Worm (Caenorhabditis elegans) whole organism, L1 larva: ENCODE results near the gene ifas-3.
A peak's percentile ranks its signal among the peaks of the same experiment; 100 is the strongest.

Experiments used
- C04F5.9 ChIP-seq: sonication (generic microtip); optimal IDR thresholded peaks from 2 replicates; lab custom pipeline; 2016; ENCODE audit warnings: missing genetic modification characterization, missing compliant biosample characterization
- aly-2 ChIP-seq: fragments of 150-350 bp; optimal IDR thresholded peaks from 2 replicates; lab custom pipeline; 2014; ENCODE audit warnings: missing biosample characterization, missing genetic modification characterization
- dpl-1 ChIP-seq, 3 experiments: fragments of 150-350 bp in 2 of 3; sonication (generic microtip) in 1 of 3; optimal IDR thresholded peaks; 2 replicates each; lab custom pipeline; 2014 to 2017; ENCODE audit warnings: missing biosample characterization in 3 of 3, missing genetic modification characterization in 3 of 3, missing genetic modification reagents in 3 of 3
- efl-1 ChIP-seq, 4 experiments: fragments of 150-350 bp; optimal IDR thresholded peaks in 3 of 4; peaks in 1 of 4; 1 replicate in 1 of 4; 2 replicates in 3 of 4; lab custom pipeline; 2014; ENCODE audit warnings: missing biosample characterization in 2 of 4, missing genetic modification characterization in 2 of 4, missing genetic modification reagents in 2 of 4
- egl-13 ChIP-seq: sonication (generic microtip); optimal IDR thresholded peaks from 2 replicates; lab custom pipeline; 2016; ENCODE audit warnings: missing genotype, missing genetic modification reagents, missing genetic modification characterization, missing compliant biosample characterization
- elt-2 ChIP-seq: sonication (generic microtip); optimal IDR thresholded peaks from 2 replicates; lab custom pipeline; 2016; ENCODE audit warnings: missing genetic modification characterization, mild to moderate bottlenecking, inconsistent platforms, missing compliant biosample characterization, missing genetic modification reagents
- elt-3 ChIP-seq, 6 experiments: fragments of 150-350 bp in 1 of 6; sonication (generic microtip); optimal IDR thresholded peaks; 2 replicates each; lab custom pipeline; 2017 to 2018; ENCODE audit warnings: missing biosample characterization in 6 of 6, missing genetic modification characterization in 6 of 6, inconsistent platforms in 1 of 6
- fkh-8 ChIP-seq: sonication (generic microtip); optimal IDR thresholded peaks from 2 replicates; lab custom pipeline; 2016; ENCODE audit warnings: mild to moderate bottlenecking, missing genetic modification characterization, missing compliant biosample characterization
- fos-1 ChIP-seq: fragments of 150-350 bp; optimal IDR thresholded peaks from 2 replicates; lab custom pipeline; 2014; ENCODE audit warnings: missing biosample characterization, missing genetic modification characterization
- grh-1 ChIP-seq: fragments of 200-800 bp; sonication (Bioruptor generic); IDR thresholded peaks from 2 replicates; pipeline ENCODE4 v1.3.6; 2022; ENCODE audit warnings: missing genetic modification reagents, missing genetic modification characterization, missing compliant biosample characterization
- hlh-4 ChIP-seq: sonication (generic microtip); optimal IDR thresholded peaks from 2 replicates; lab custom pipeline; 2016; ENCODE audit warnings: mild to moderate bottlenecking, missing genetic modification characterization, missing compliant biosample characterization
- irx-1 ChIP-seq: sonication (generic microtip); optimal IDR thresholded peaks from 2 replicates; lab custom pipeline; 2016; ENCODE audit warnings: missing genetic modification characterization, missing compliant biosample characterization
- lin-15B ChIP-seq: fragments of 150-350 bp; sonication (generic microtip); optimal IDR thresholded peaks from 3 replicates; lab custom pipeline; 2014; ENCODE audit warnings: missing biosample characterization, missing genetic modification characterization
- lin-35 ChIP-seq, 2 experiments: fragments of 150-350 bp; optimal IDR thresholded peaks; 2 replicates each; lab custom pipeline; 2014; ENCODE audit warnings: missing biosample characterization in 2 of 2, missing genetic modification characterization in 2 of 2, missing genetic modification reagents in 2 of 2
- lin-39 ChIP-seq: fragments of 150-350 bp; optimal IDR thresholded peaks from 2 replicates; lab custom pipeline; 2014; ENCODE audit warnings: missing biosample characterization, missing genetic modification reagents, missing genetic modification characterization
- lir-3 ChIP-seq: sonication (generic microtip); optimal IDR thresholded peaks from 2 replicates; lab custom pipeline; 2016; ENCODE audit warnings: mild to moderate bottlenecking, missing genetic modification characterization, moderate library complexity, missing compliant biosample characterization; ENCODE audit not compliant: poor library complexity
- lsy-2 ChIP-seq, 2 experiments: fragments of 150-350 bp; optimal IDR thresholded peaks; 2 replicates each; lab custom pipeline; 2014; ENCODE audit warnings: missing biosample characterization in 2 of 2, missing genetic modification characterization in 2 of 2
- mep-1 ChIP-seq: fragments of 150-350 bp; optimal IDR thresholded peaks from 2 replicates; lab custom pipeline; 2014; ENCODE audit warnings: missing biosample characterization, missing genetic modification characterization
- nhr-11 ChIP-seq: fragments of 150-350 bp; optimal IDR thresholded peaks from 2 replicates; lab custom pipeline; 2014; ENCODE audit warnings: missing biosample characterization, missing genetic modification characterization
- nhr-19 ChIP-seq: fragments of 200-800 bp; sonication (Bioruptor generic); conservative IDR thresholded peaks from 2 replicates; pipeline ENCODE4 v1.3.6; 2022; ENCODE audit warnings: missing genetic modification characterization, missing compliant biosample characterization
- nhr-20 ChIP-seq: sonication (generic microtip); optimal IDR thresholded peaks from 2 replicates; lab custom pipeline; 2016; ENCODE audit warnings: mild to moderate bottlenecking, missing genetic modification characterization, missing compliant biosample characterization
- nhr-237 ChIP-seq: fragments of 150-350 bp; optimal IDR thresholded peaks from 2 replicates; lab custom pipeline; 2014; ENCODE audit warnings: missing biosample characterization, missing genetic modification characterization
- nhr-47 ChIP-seq: sonication (generic microtip); optimal IDR thresholded peaks from 2 replicates; lab custom pipeline; 2016; ENCODE audit warnings: mild to moderate bottlenecking, missing genetic modification characterization, moderate library complexity, missing compliant biosample characterization
- nhr-71 ChIP-seq: sonication (generic microtip); optimal IDR thresholded peaks from 2 replicates; lab custom pipeline; 2016; ENCODE audit warnings: mild to moderate bottlenecking, missing genetic modification characterization, moderate library complexity, missing compliant biosample characterization
- nhr-85 ChIP-seq: sonication (generic microtip); peaks from one replicate; lab custom pipeline; 2016; ENCODE audit warnings: missing genetic modification characterization, inconsistent platforms, missing compliant biosample characterization
- nhr-90 ChIP-seq: sonication (generic microtip); optimal IDR thresholded peaks from 2 replicates; lab custom pipeline; 2016; ENCODE audit warnings: mild to moderate bottlenecking, missing genetic modification characterization, missing compliant biosample characterization; ENCODE audit not compliant: poor library complexity
- snu-23 ChIP-seq: sonication (generic microtip); optimal IDR thresholded peaks from 2 replicates; lab custom pipeline; 2016; ENCODE audit warnings: missing genetic modification characterization, missing compliant biosample characterization
- sup-37 ChIP-seq: fragments of 200-800 bp; sonication (Bioruptor generic); optimal IDR thresholded peaks from 2 replicates; lab custom pipeline; 2018; ENCODE audit warnings: mild to moderate bottlenecking, missing genetic modification characterization, missing compliant biosample characterization
- swsn-7 ChIP-seq: sonication (generic microtip); optimal IDR thresholded peaks from 2 replicates; lab custom pipeline; 2016; ENCODE audit warnings: missing genetic modification characterization, missing compliant biosample characterization
- tbx-2 ChIP-seq: sonication (generic microtip); optimal IDR thresholded peaks from 2 replicates; lab custom pipeline; 2016; ENCODE audit warnings: missing genetic modification characterization, missing compliant biosample characterization
- unc-130 ChIP-seq: fragments of 150-350 bp; optimal IDR thresholded peaks from 2 replicates; lab custom pipeline; 2017; ENCODE audit warnings: missing biosample characterization, missing genetic modification characterization, inconsistent platforms
- unc-98 ChIP-seq: fragments of 200-800 bp; sonication (Bioruptor generic); IDR thresholded peaks from 2 replicates; pipeline ENCODE4 v1.3.6; 2022; ENCODE audit warnings: missing genetic modification characterization, missing compliant biosample characterization
- ztf-4 ChIP-seq: fragments of 150-350 bp; optimal IDR thresholded peaks from 2 replicates; lab custom pipeline; 2014; ENCODE audit warnings: missing biosample characterization, missing genetic modification characterization

Gene ifas-3

ce11 chrIV:15923000-15923399 lies 27.7 kb downstream of the ifas-3 start:
- no peak for TF ChIP-seq fos-1 (tag; lab: Kevin White, UChicago)
- no peak for TF ChIP-seq efl-1 (optimal IDR thresholded peaks at IDR 0.05; lab: Kevin White, UChicago)
- peak in 1 of 2 experiments; percentile 5 for TF ChIP-seq efl-1 (GFP tag; optimal IDR thresholded peaks at IDR 0.05 in 1 of 2; lab: Kevin White, UChicago)

- TF ChIP-seq fos-1 (tag; lab: Kevin White, UChicago) (no peak), elt-2 (no peak), aly-2 (tag; lab: Kevin White, UChicago) (no peak), egl-13 (no peak), hlh-4 (no peak), nhr-11 (no peak), C04F5.9 (tag; lab: Kevin White, UChicago) (no peak), unc-98 (no peak), swsn-7 (tag; lab: Kevin White, UChicago) (no peak), nhr-71 (tag; lab: Kevin White, UChicago) (no peak)
- TF ChIP-seq, all 84 proteins: peak for 0
Measured at ce11 chrIV:15915061-15915460, 35.6 kb downstream of the ifas-3 start.

- TF ChIP-seq nhr-71 (tag; lab: Kevin White, UChicago) (peak; percentile 29), mep-1 (tag; lab: Kevin White, UChicago) (no peak), fkh-8 (peak; percentile 69), tbx-2 (tag; lab: Kevin White, UChicago) (no peak), hlh-4 (peak; percentile 75), nhr-47 (peak; percentile 33), efl-1 (optimal IDR thresholded peaks at IDR 0.05; lab: Kevin White, UChicago) (no peak), efl-1 (GFP tag; optimal IDR thresholded peaks at IDR 0.05 in 1 of 2; lab: Kevin White, UChicago) (peak in 1 of 2 experiments; percentile 40)
Measured at ce11 chrIV:15908251-15908650, 42.4 kb downstream of the ifas-3 start.

- TF ChIP-seq unc-130 = no peak
- TF ChIP-seq nhr-20 (tag; lab: Kevin White, UChicago) = no peak
- peak; percentile 29 for TF ChIP-seq nhr-47
- TF ChIP-seq nhr-237 (tag; lab: Kevin White, UChicago) = no peak
- peak; percentile 76 for TF ChIP-seq hlh-4
- TF ChIP-seq lin-39 (tag; lab: Kevin White, UChicago) = no peak
- peak; percentile 25 for TF ChIP-seq fkh-8
- peak; percentile 39 for TF ChIP-seq nhr-71 (tag; lab: Kevin White, UChicago)
- TF ChIP-seq, all 84 proteins: peak for 4
Measured at ce11 chrIV:15906059-15906632, 44.5 kb downstream of the ifas-3 start, which contains the start of gene srv-15. TSS of gene srv-15 (plus strand) at chrIV:15906582.

ce11 chrIV:15901123-15901522 lies 49.6 kb downstream of the ifas-3 start, which contains the start of gene Y105C5B.5:
TSS of gene Y105C5B.5 (minus strand) at chrIV:15901225.
- TF ChIP-seq irx-1 (tag; lab: Kevin White, UChicago) (no peak), nhr-85 (tag; lab: Kevin White, UChicago) (peak; percentile 87), nhr-19 (GFP tag; lab: Robert Waterston, UW) (0 out of 2 replicates have a peak, but pooled peaks have one; percentile 27), lin-15B (tag; lab: Kevin White, UChicago) (no peak), nhr-90 (tag; lab: Kevin White, UChicago) (peak; percentile 44), snu-23 (GFP tag; lab: Kevin White, UChicago) (peak; percentile 70), nhr-20 (tag; lab: Kevin White, UChicago) (peak; percentile 91), nhr-71 (tag; lab: Kevin White, UChicago) (peak; percentile 69), tbx-2 (tag; lab: Kevin White, UChicago) (peak; percentile 46), grh-1 (GFP tag; lab: Robert Waterston, UW) (peak; percentile 85), lir-3 (tag; lab: Kevin White, UChicago) (peak; percentile 32), ztf-4 (tag; lab: Kevin White, UChicago) (no peak), elt-3 (tag; optimal IDR thresholded peaks at IDR 0.05; lab: Kevin White, UChicago) (peak in 2 of 6 experiments; percentile 29 to 64), efl-1 (optimal IDR thresholded peaks at IDR 0.05; lab: Kevin White, UChicago) (peak in 1 of 2 experiments; percentile 2), efl-1 (GFP tag; optimal IDR thresholded peaks at IDR 0.05 in 1 of 2; lab: Kevin White, UChicago) (no peak), lsy-2 (tag; optimal IDR thresholded peaks at IDR 0.05; lab: Kevin White, UChicago) (peak; percentile 6 to 46), dpl-1 (GFP tag; optimal IDR thresholded peaks at IDR 0.05; lab: Kevin White, UChicago) (peak in 1 of 3 experiments; percentile 7), lin-35 (GFP tag; optimal IDR thresholded peaks at IDR 0.05; lab: Kevin White, UChicago) (peak in 1 of 2 experiments; percentile 59), sup-37 (no peak)
